Fruit fly (Drosophila melanogaster): Measurements from ENCODE around the gene E23.

Gene E23

dm6 chr2L:3332514-3332913 lies 22.1 kb downstream of the E23 start, which contains the start of gene CG15408:
Gene CG15408, plus strand, starts transcription at chr2L:3332814.
- TF ChIP-seq CG8478 (optimal IDR thresholded peaks at IDR 0.05) (no peak), CTCF (optimal IDR thresholded peaks at IDR 0.05) (no peak)

dm6 chr2L:3330628-3331027 lies 24.0 kb downstream of the E23 start, which contains the start of gene CG3285:
Gene CG3285, plus strand, starts transcription at chr2L:3330928.
- TF ChIP-seq CG8478 (optimal IDR thresholded peaks at IDR 0.05): no peak
- no peak for TF ChIP-seq CTCF (optimal IDR thresholded peaks at IDR 0.05)

- TF ChIP-seq CTCF (optimal IDR thresholded peaks at IDR 0.05) (no peak), CG8478 (optimal IDR thresholded peaks at IDR 0.05) (no peak)
Measured at dm6 chr2L:3327603-3328002, 27.0 kb downstream of the E23 start, which contains the start of gene CG33282. Gene CG33282, plus strand, starts transcription at chr2L:3327903.

- no peak for TF ChIP-seq CTCF (optimal IDR thresholded peaks at IDR 0.05)
- TF ChIP-seq CG8478 (optimal IDR thresholded peaks at IDR 0.05): no peak
Measured at dm6 chr2L:3323319-3324287, 31.0 kb downstream of the E23 start, which contains the start of gene CG33281. Gene CG33281, plus strand, starts transcription at chr2L:3324237.

- TF ChIP-seq CTCF (optimal IDR thresholded peaks at IDR 0.05) (peak in 1 of 2 experiments; percentile 14), CG8478 (optimal IDR thresholded peaks at IDR 0.05) (no peak)
Measured at dm6 chr2L:3319731-3320295, 34.8 kb downstream of the E23 start, which contains the start of the genes Fign and CG8837. Gene Fign, minus strand, starts transcription at chr2L:3319872. Gene CG8837, plus strand, starts transcription at chr2L:3320245.

- TF ChIP-seq CTCF (optimal IDR thresholded peaks at IDR 0.05): no peak
Measured at dm6 chr2L:3308529-3309272, 45.9 kb downstream of the E23 start, which contains the start of gene CG15406. Gene CG15406, plus strand, starts transcription at chr2L:3309222.

- TF ChIP-seq CTCF (optimal IDR thresholded peaks at IDR 0.05) (no peak), CG8478 (optimal IDR thresholded peaks at IDR 0.05) (no peak)
Measured at dm6 chr2L:3307189-3307588, 47.4 kb downstream of the E23 start.

dm6 chr2L:3304831-3305828 lies 49.5 kb downstream of the E23 start:
- no peak for TF ChIP-seq CG8478 (optimal IDR thresholded peaks at IDR 0.05)
- no peak for TF ChIP-seq CTCF (optimal IDR thresholded peaks at IDR 0.05)

- TF ChIP-seq CTCF (optimal IDR thresholded peaks at IDR 0.05) (no peak), CG8478 (optimal IDR thresholded peaks at IDR 0.05) (no peak)
Measured at dm6 chr2L:3303893-3304292, 50.7 kb downstream of the E23 start, which contains the start of gene CG3277. Gene CG3277, plus strand, starts transcription at chr2L:3304100.

- TF ChIP-seq CG8478 (optimal IDR thresholded peaks at IDR 0.05) (no peak), CTCF (optimal IDR thresholded peaks at IDR 0.05) (peak in 1 of 2 experiments; percentile 29)
Measured at dm6 chr2L:3302958-3303842, 51.4 kb downstream of the E23 start, which contains the start of gene CG9663. Gene CG9663, minus strand, starts transcription at chr2L:3303130.

- TF ChIP-seq CG8478 (optimal IDR thresholded peaks at IDR 0.05) (no peak), CTCF (optimal IDR thresholded peaks at IDR 0.05) (no peak)
Measured at dm6 chr2L:3301755-3302499, 52.7 kb downstream of the E23 start.

dm6 chr2L:3301058-3301457 lies 53.6 kb downstream of the E23 start:
- TF ChIP-seq CTCF (optimal IDR thresholded peaks at IDR 0.05) (no peak), CG8478 (optimal IDR thresholded peaks at IDR 0.05) (no peak)
